Worm (Caenorhabditis elegans): ENCODE measurements around the gene C09E7.7.

DNA sequence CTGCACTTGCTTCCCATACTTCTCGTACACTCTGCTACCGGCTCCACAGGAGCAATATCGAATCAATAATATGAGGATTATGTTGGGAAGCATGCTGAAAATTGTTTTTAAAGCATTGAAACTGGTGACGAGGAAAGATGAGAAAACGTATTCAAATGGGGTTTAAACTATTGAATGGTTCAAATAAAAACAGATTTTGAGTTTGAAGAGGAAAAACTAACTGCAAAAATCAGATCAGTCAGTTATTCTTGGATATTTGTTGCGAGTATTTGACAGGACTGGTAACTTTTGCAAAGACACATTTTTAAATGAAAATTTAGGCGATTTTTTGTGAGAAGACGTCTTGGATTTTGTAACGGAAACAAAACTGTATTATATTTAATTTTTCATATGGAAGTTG, 36.4 kb downstream of the C09E7.7 start, which contains the start of gene acr-5:
- TF ChIP-seq nhr-237 (tag; optimal IDR thresholded peaks at IDR 0.05) (no peak), daf-19 (GFP tag; conservative IDR thresholded peaks at IDR 0.05) (no peak), mdt-29 (GFP tag; IDR thresholded peaks at IDR 0.05) (no peak), lin-1 (GFP tag; IDR thresholded peaks at IDR 0.05) (no peak), rbr-2 (tag; optimal IDR thresholded peaks at IDR 0.05) (no peak), lin-39 (tag; optimal IDR thresholded peaks at IDR 0.05) (no peak)

Measured in whole organism, L4 larva.